Worm (Caenorhabditis elegans): ENCODE results near the gene fbxa-7.

The fbxa-7 gene

DNA sequence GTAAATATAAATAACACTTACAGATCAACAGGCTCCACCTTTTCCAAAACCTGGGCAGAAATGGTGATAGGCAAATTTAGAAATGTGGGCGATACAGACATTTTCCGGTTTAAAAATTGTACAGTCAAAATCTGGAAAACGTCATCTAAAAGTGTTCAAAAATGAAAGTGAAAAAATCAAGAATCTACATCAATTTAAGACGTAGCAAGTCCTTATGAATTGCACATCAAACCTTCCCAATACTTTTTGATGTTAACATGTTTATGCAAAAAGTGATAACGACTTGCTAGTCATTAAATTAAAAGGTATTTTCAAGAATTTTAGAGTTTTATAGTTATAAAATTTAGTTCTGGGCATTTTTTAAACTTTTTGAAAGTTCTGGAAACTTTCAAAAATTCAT is at the start of gene fbxa-7:
Gene fbxa-7, minus strand, starts transcription at position 101 of the 400 bp plus-strand sequence.
- TF ChIP-seq W03F9.2 (tag; optimal IDR thresholded peaks at IDR 0.05) (no peak), him-1 (tag; optimal IDR thresholded peaks at IDR 0.05) (no peak), dao-5 (tag; optimal IDR thresholded peaks at IDR 0.05) (no peak)

- TF ChIP-seq dao-5 (tag; optimal IDR thresholded peaks at IDR 0.05) (no peak), W03F9.2 (tag; optimal IDR thresholded peaks at IDR 0.05) (no peak), him-1 (tag; optimal IDR thresholded peaks at IDR 0.05) (no peak)
Observed at ce11 chrIII:2294736-2295135, 43.5 kb upstream of the fbxa-7 start.

ce11 chrIII:2291139-2291538 is 39.9 kb upstream of the fbxa-7 start, which contains the start of gene fbxa-219:
Gene fbxa-219, plus strand, starts transcription at chrIII:2291415.
- TF ChIP-seq dao-5 (tag; optimal IDR thresholded peaks at IDR 0.05) (no peak), him-1 (tag; optimal IDR thresholded peaks at IDR 0.05) (no peak), W03F9.2 (tag; optimal IDR thresholded peaks at IDR 0.05) (no peak)

DNA sequence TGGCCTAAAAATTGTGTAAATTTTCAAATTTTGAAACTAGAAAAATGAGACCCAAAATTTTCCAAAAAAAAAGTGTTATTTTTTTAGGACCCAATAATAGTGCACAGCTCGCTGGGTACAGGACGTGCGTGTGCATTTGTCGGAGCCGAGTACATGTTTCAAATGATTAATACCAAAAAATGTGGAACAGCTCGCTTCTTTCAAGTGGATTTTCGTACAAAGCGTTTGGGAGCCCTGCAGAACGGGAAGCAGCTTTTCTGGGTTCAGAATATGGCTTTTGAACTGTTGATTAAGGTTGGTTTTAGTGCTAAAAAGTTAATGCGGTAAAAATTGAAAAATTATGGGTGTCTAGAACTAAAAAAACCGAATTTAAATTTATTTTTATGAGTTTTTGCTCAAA is 37.0 kb upstream of the fbxa-7 start:
- no peak for TF ChIP-seq W03F9.2 (tag; optimal IDR thresholded peaks at IDR 0.05)
- no peak for TF ChIP-seq dao-5 (tag; optimal IDR thresholded peaks at IDR 0.05)
- TF ChIP-seq him-1 (tag; optimal IDR thresholded peaks at IDR 0.05): no peak

ce11 chrIII:2283341-2283847 is 32.1 kb upstream of the fbxa-7 start:
- no peak for TF ChIP-seq W03F9.2 (tag; optimal IDR thresholded peaks at IDR 0.05)
- TF ChIP-seq him-1 (tag; optimal IDR thresholded peaks at IDR 0.05): no peak
- TF ChIP-seq dao-5 (tag; optimal IDR thresholded peaks at IDR 0.05): no peak

DNA sequence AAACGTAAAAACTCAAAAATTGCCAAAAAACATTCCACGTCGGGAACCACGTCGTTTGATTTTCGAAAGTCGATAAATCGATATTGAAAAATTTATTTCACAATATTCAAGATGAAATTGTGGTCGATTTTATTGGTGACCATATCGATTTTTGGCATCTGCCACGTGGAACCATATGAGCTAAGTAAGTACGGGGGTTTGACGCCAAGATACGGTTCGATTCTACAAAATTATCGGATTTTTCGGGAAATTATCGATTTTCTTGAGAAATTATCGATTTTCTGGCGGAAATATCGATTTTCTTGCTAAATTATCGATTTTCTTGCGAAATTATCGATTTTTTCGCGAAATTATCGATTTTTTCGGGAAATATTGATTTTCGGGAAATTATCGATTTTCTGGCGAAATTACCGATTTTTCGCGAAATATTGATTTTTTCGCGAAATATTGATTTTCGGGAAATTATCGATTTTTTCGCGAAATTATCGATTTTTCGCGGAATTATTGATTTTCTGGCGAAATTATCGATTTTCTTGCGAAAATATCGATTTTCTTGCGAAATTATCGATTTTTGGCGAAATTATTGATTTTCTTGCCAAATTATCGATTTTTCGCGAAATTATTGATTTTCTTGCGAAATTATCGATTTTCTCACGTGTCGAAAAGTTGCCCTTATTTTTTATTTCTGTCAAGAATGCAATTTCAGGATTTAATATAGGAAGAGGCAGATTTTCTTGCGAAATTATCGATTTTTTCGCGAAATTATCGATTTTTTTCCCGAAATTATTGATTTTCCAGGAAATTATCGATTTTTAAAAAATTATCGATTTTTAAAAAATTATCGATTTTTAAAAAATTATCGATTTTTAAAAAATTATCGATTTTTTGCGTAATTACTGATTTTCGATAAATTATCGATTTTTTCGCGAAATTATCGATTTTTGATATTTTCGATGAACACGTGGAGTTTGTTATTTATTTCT is 31.0 kb upstream of the fbxa-7 start, which contains the start of gene Y54F10BM.3:
Gene Y54F10BM.3, plus strand, starts transcription at position 51 of the 983 bp plus-strand sequence.
- TF ChIP-seq dao-5 (tag; optimal IDR thresholded peaks at IDR 0.05) (no peak), him-1 (tag; optimal IDR thresholded peaks at IDR 0.05) (no peak), W03F9.2 (tag; optimal IDR thresholded peaks at IDR 0.05) (no peak)

DNA sequence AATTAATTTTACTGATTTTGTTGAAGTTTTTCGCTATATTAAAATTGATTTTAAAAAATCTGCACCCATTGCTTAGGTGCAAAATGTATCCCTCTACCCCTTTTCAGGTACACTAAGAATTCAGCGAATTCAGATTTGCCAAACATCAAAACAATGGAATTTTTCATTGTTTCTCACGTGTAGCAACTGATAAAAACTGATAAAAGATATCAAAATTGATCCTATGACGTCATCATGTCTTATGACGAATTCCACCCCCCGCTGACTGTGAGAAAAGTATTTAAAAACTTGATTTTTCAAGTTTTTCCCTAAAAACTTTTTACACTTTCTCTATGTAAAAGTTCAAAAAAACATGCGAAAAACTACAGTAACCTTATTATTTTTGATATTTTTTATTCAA is 29.3 kb upstream of the fbxa-7 start, which contains the start of gene Y54F10BM.22:
Gene Y54F10BM.22, plus strand, starts transcription at position 331 of the 400 bp plus-strand sequence.
- TF ChIP-seq W03F9.2 (tag; optimal IDR thresholded peaks at IDR 0.05): no peak
- no peak for TF ChIP-seq dao-5 (tag; optimal IDR thresholded peaks at IDR 0.05)
- no peak for TF ChIP-seq him-1 (tag; optimal IDR thresholded peaks at IDR 0.05)

DNA sequence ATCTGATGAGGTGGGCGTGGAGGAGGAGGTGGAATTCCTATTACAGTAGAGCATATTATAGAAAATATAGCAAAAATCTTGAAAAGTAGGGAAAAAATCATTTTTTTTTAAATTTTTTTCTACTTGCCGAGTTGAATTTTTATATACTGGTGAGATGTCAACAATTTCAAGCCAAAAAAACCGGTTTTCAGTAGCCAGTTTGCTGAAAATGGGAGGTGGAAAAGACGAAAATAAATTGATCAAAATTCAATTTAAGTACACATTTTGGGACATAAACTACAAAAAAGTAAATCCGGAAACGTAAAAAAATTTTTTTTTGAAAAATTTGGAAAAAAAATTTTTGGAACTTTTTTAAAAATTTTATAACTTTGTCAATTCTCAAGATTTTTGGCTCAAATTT is 28.2 kb upstream of the fbxa-7 start, which contains the start of gene Y54F10BM.23:
Gene Y54F10BM.23, minus strand, starts transcription at position 101 of the 400 bp plus-strand sequence.
- TF ChIP-seq him-1 (tag; optimal IDR thresholded peaks at IDR 0.05) (no peak), W03F9.2 (tag; optimal IDR thresholded peaks at IDR 0.05) (no peak), dao-5 (tag; optimal IDR thresholded peaks at IDR 0.05) (no peak)

- TF ChIP-seq dao-5 (tag; optimal IDR thresholded peaks at IDR 0.05): no peak
- TF ChIP-seq W03F9.2 (tag; optimal IDR thresholded peaks at IDR 0.05): no peak
- TF ChIP-seq him-1 (tag; optimal IDR thresholded peaks at IDR 0.05): no peak
Observed at ce11 chrIII:2276842-2277241, 25.6 kb upstream of the fbxa-7 start, which contains the start of gene Y54F10BM.21. Gene Y54F10BM.21, plus strand, starts transcription at chrIII:2277142.

DNA sequence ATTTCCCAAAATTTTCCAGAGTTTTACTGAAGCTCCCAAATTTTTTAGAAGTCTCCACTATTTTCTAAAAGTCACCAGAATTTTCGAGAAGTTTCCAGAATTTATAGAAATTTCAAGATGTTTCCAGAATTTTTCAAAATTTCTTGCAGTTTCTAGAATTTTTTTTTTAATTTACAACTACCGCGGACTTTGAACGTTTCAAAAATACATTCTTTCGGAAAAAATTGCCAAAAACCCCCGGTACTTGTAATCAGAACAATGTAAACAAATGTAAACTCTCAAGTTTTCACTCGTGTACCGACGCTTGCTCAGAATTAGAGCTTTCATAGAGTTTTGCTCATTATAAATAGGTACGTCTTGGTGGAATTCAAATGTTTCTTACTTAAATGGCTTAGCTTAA is 21.5 kb upstream of the fbxa-7 start, which contains the start of gene fbxa-39:
Gene fbxa-39, plus strand, starts transcription at position 301 of the 400 bp plus-strand sequence.
- no peak for TF ChIP-seq dao-5 (tag; optimal IDR thresholded peaks at IDR 0.05)
- no peak for TF ChIP-seq W03F9.2 (tag; optimal IDR thresholded peaks at IDR 0.05)
- no peak for TF ChIP-seq him-1 (tag; optimal IDR thresholded peaks at IDR 0.05)

DNA sequence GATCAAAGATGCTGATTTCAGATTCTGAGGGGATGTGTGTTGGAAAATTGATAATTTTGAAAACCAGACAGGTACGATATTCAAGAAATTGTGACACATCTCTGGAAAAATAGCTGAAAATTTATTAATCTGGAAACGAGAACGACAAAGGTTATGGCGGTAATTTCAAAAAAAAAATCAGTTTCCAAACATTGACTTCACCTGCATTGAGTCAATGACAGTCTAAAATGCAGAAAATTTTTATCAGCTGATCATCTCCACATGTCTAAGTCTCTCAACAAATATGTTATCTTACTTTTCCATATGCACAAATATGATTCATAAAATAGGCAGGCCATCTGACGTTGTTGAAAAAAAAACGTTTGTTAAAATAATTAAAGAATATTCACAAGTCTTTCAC is 20.8 kb upstream of the fbxa-7 start, which contains the start of gene fbxa-48:
Gene fbxa-48, minus strand, starts transcription at position 101 of the 400 bp plus-strand sequence.
- no peak for TF ChIP-seq him-1 (tag; optimal IDR thresholded peaks at IDR 0.05)
- no peak for TF ChIP-seq dao-5 (tag; optimal IDR thresholded peaks at IDR 0.05)
- TF ChIP-seq W03F9.2 (tag; optimal IDR thresholded peaks at IDR 0.05): no peak

ce11 chrIII:2265986-2266701 is 14.9 kb upstream of the fbxa-7 start, which contains the start of gene fbxa-9:
Gene fbxa-9, plus strand, starts transcription at chrIII:2266651.
- no peak for TF ChIP-seq W03F9.2 (tag; optimal IDR thresholded peaks at IDR 0.05)
- TF ChIP-seq him-1 (tag; optimal IDR thresholded peaks at IDR 0.05): no peak
- no peak for TF ChIP-seq dao-5 (tag; optimal IDR thresholded peaks at IDR 0.05)

DNA sequence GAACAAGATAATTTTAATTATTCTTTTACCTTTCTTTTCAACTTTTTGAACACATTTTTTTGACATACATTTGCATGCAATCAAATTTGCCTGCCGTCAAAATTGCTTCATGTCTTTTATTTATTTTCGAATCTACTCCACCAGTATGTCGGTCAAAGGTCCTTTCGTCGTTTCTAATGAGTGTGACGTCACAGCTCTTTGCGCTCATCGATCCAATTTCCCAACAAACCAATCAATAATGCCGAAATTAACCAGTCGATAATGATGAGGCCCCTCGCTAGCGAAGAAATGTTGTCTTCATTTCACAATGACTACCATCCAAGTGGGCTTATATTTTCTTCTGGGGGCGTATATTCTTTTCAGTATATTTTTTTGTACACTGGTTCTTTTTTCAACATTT is 11.7 kb upstream of the fbxa-7 start, which contains the start of gene Y54F10BM.6:
Gene Y54F10BM.6, plus strand, starts transcription at position 301 of the 400 bp plus-strand sequence.
- TF ChIP-seq W03F9.2 (tag; optimal IDR thresholded peaks at IDR 0.05): no peak

All from whole organism, L4/young adult.